Fruit fly (Drosophila melanogaster): ENCODE data around the gene CG42505.

Gene CG42505

DNA sequence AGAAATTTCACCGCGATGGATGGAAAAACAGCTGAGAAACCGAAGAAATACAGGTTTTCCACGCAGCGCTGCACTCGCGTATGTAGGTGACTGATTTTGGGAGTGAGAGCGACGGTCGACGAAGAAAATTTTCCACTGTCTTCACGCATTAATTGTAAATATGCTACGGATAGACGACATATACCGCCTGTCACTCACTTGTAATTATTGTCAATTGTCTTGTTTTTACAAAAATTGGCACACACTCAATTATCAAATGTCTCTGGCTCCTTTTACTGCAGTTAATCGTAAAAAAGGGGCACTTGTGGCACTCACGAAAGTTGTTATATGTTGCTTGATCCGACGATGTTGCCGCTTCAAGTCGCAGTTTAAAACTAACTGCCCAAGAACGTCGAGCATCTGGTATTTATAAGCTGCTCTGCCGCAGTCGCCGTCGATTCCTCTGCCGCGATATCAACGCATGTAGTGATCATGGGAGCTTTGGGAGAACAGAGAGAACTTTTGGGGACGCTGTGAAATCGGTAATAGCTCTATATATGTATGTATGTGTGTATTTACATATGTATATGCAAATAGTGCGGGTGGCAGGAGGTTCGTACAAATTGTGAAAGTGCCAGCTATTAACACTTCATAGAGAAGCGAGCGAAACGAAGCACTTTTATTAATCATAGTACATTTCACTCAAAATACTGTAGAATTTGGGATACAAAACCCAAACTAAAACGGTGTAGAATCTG lies 38.5 kb downstream of the CG42505 start, which contains the start of gene mfas (continued):
- TF ChIP-seq pan (optimal IDR thresholded peaks at IDR 0.05) = no peak
- TF ChIP-seq pan (GFP tag; optimal IDR thresholded peaks at IDR 0.05 in 1 of 2, IDR thresholded peaks at IDR 0.05 in 1 of 2) = no peak
- peak; percentile 34 for TF ChIP-seq CG17359 (tag; optimal IDR thresholded peaks at IDR 0.05)
- no peak for TF ChIP-seq vnd (GFP tag; IDR thresholded peaks at IDR 0.05; ENCODE audit: partially characterized antibody)
- no peak for TF ChIP-seq CG4617 (GFP tag; optimal IDR thresholded peaks at IDR 0.05; ENCODE audit: borderline replicate concordance)
- TF ChIP-seq pho (GFP tag; optimal IDR thresholded peaks at IDR 0.05) = no peak
- TF ChIP-seq mirr (GFP tag; optimal IDR thresholded peaks at IDR 0.05) = peak; percentile 29
- TF ChIP-seq CG9437 (GFP tag; optimal IDR thresholded peaks at IDR 0.05) = peak; percentile 1
- TF ChIP-seq CG3995 (GFP tag; optimal IDR thresholded peaks at IDR 0.05) = peak; percentile 1
- no peak for TF ChIP-seq Hey (tag; optimal IDR thresholded peaks at IDR 0.05)
- TF ChIP-seq CG10209 (GFP tag; optimal IDR thresholded peaks at IDR 0.05) = no peak
- no peak for TF ChIP-seq CG12769 (tag; optimal IDR thresholded peaks at IDR 0.05)
- TF ChIP-seq Adf1 (GFP tag; IDR thresholded peaks at IDR 0.05) = peak; percentile 89
- TF ChIP-seq pnt (GFP tag; optimal IDR thresholded peaks at IDR 0.05) = no peak
- no peak for TF ChIP-seq CG30403 (GFP tag; optimal IDR thresholded peaks at IDR 0.05)
- TF ChIP-seq CG10959 (GFP tag; IDR thresholded peaks at IDR 0.05) = no peak
- TF ChIP-seq ara (GFP tag; IDR thresholded peaks at IDR 0.05) = 0 out of 2 replicates have a peak, but pooled peaks have one; percentile 6
- no peak for TF ChIP-seq slp2 (GFP tag; optimal IDR thresholded peaks at IDR 0.05)
- peak; percentile 39 for TF ChIP-seq kni (GFP tag; optimal IDR thresholded peaks at IDR 0.05)
- no peak for TF ChIP-seq CkIIα-i1 (GFP tag; IDR thresholded peaks at IDR 0.05)
- peak; percentile 35 for TF ChIP-seq CG1603 (tag; optimal IDR thresholded peaks at IDR 0.05)
- no peak for TF ChIP-seq CG16813 (GFP tag; IDR thresholded peaks at IDR 0.05; ENCODE audit: partially characterized antibody)
- TF ChIP-seq ERR (GFP tag; optimal IDR thresholded peaks at IDR 0.05) = no peak
- TF ChIP-seq CG33557 (GFP tag; optimal IDR thresholded peaks at IDR 0.05) = peak; percentile 41
- no peak for TF ChIP-seq ewg (GFP tag; optimal IDR thresholded peaks at IDR 0.05)
- TF ChIP-seq da (GFP tag; optimal IDR thresholded peaks at IDR 0.05) = no peak
- no peak for TF ChIP-seq CG8281 (tag; optimal IDR thresholded peaks at IDR 0.05)
- TF ChIP-seq CG18262 (tag; optimal IDR thresholded peaks at IDR 0.05) = peak; percentile 2
- peak in 1 of 2 experiments; percentile 10 for TF ChIP-seq Pdp1 (GFP tag; optimal IDR thresholded peaks at IDR 0.05)
- TF ChIP-seq ssp (GFP tag; IDR thresholded peaks at IDR 0.05) = no peak
- no peak for TF ChIP-seq B-H1 (GFP tag; IDR thresholded peaks at IDR 0.05)
- TF ChIP-seq CG2712 (tag; optimal IDR thresholded peaks at IDR 0.05) = no peak
- TF ChIP-seq ranshi (GFP tag; IDR thresholded peaks at IDR 0.05) = no peak
- TF ChIP-seq CG10654 (GFP tag; optimal IDR thresholded peaks at IDR 0.05) = no peak
- peak; percentile 7 for TF ChIP-seq CG12219 (GFP tag; optimal IDR thresholded peaks at IDR 0.05)
- TF ChIP-seq dimm (GFP tag; IDR thresholded peaks at IDR 0.05) = no peak
- no peak for TF ChIP-seq CG11398 (GFP tag; optimal IDR thresholded peaks at IDR 0.05)
- TF ChIP-seq CG7839 (tag; optimal IDR thresholded peaks at IDR 0.05) = no peak
- TF ChIP-seq ac (GFP tag; optimal IDR thresholded peaks at IDR 0.05) = no peak
- TF ChIP-seq NC2α (GFP tag; optimal IDR thresholded peaks at IDR 0.05) = no peak
- no peak for TF ChIP-seq hkb (optimal IDR thresholded peaks at IDR 0.05)
- peak; percentile 47 for TF ChIP-seq hkb (GFP tag; IDR thresholded peaks at IDR 0.05)
- no peak for TF ChIP-seq Mad (GFP tag; optimal IDR thresholded peaks at IDR 0.05)
- TF ChIP-seq CG11085 (GFP tag; IDR thresholded peaks at IDR 0.05) = no peak
- no peak for TF ChIP-seq Nf-YC (tag; optimal IDR thresholded peaks at IDR 0.05)
- no peak for TF ChIP-seq zfh2 (GFP tag; optimal IDR thresholded peaks at IDR 0.05)
- no peak for TF ChIP-seq eve (GFP tag; optimal IDR thresholded peaks at IDR 0.05)
- TF ChIP-seq HHEX (GFP tag; optimal IDR thresholded peaks at IDR 0.05) = peak; percentile 17
- peak; percentile 25 for TF ChIP-seq unpg (GFP tag; optimal IDR thresholded peaks at IDR 0.05)
- TF ChIP-seq jumu (GFP tag; optimal IDR thresholded peaks at IDR 0.05) = no peak
- peak; percentile 5 for TF ChIP-seq pb (GFP tag; optimal IDR thresholded peaks at IDR 0.05)

Data from whole organism, embryonic.